Fruit fly (Drosophila melanogaster): Measurements from ENCODE around the gene Larp4B.

The Larp4B gene

dm6 chr3L:3198447-3199402, 25.9 kb upstream of the Larp4B start, which contains the start of the genes CG32276 and gry:
Gene CG32276 (minus strand): TSS chr3L:3199047.
Gene gry (plus strand): TSS chr3L:3199090.
- TF ChIP-seq CrebA (GFP tag; optimal IDR thresholded peaks at IDR 0.05; ENCODE audit: borderline replicate concordance): peak; percentile 97
- peak; percentile 88 for TF ChIP-seq woc (GFP tag; optimal IDR thresholded peaks at IDR 0.05)
- TF ChIP-seq Myc (optimal IDR thresholded peaks at IDR 0.05): peak; percentile 83
- peak; percentile 63 for TF ChIP-seq CG9705 (GFP tag; optimal IDR thresholded peaks at IDR 0.05)
- peak; percentile 57 for TF ChIP-seq Hr83 (GFP tag; optimal IDR thresholded peaks at IDR 0.05; ENCODE audit: poor library complexity, severe bottlenecking)
- peak; percentile 75 for TF ChIP-seq OdsH (GFP tag; optimal IDR thresholded peaks at IDR 0.05)
- TF ChIP-seq h (GFP tag; optimal IDR thresholded peaks at IDR 0.05): peak; percentile 90
- peak; percentile 69 for TF ChIP-seq sv (GFP tag; optimal IDR thresholded peaks at IDR 0.05)
- no peak for TF ChIP-seq Dif (GFP tag; optimal IDR thresholded peaks at IDR 0.05; ENCODE audit: partially characterized antibody)
- peak; percentile 90 for TF ChIP-seq jim (GFP tag; optimal IDR thresholded peaks at IDR 0.05)
- TF ChIP-seq fru (GFP tag; optimal IDR thresholded peaks at IDR 0.05): peak; percentile 89
- peak; percentile 18 for TF ChIP-seq CG32264 (GFP tag; optimal IDR thresholded peaks at IDR 0.05)
- no peak for TF ChIP-seq Vsx2 (GFP tag; optimal IDR thresholded peaks at IDR 0.05; ENCODE audit: partially characterized antibody)
- no peak for TF ChIP-seq dmrt93B (GFP tag; optimal IDR thresholded peaks at IDR 0.05)
- no peak for TF ChIP-seq pan (optimal IDR thresholded peaks at IDR 0.05)
- TF ChIP-seq psq (GFP tag; optimal IDR thresholded peaks at IDR 0.05): peak; percentile 62
- peak; percentile 79 for TF ChIP-seq HLH106 (tag; optimal IDR thresholded peaks at IDR 0.05)
- TF ChIP-seq Sp1 (GFP tag; optimal IDR thresholded peaks at IDR 0.05): peak; percentile 80
- TF ChIP-seq foxo (GFP tag; optimal IDR thresholded peaks at IDR 0.05): peak in 1 of 2 experiments; percentile 90
- TF ChIP-seq Rel (GFP tag; optimal IDR thresholded peaks at IDR 0.05): no peak
- peak; percentile 73 for TF ChIP-seq Rel (tag; optimal IDR thresholded peaks at IDR 0.05)
- no peak for TF ChIP-seq dl (GFP tag; optimal IDR thresholded peaks at IDR 0.05; ENCODE audit: insufficient read depth in 1 of 2, partially characterized antibody in 2 of 2)
- peak; percentile 81 for TF ChIP-seq br (GFP tag; optimal IDR thresholded peaks at IDR 0.05)
- peak; percentile 76 for TF ChIP-seq ey (GFP tag; optimal IDR thresholded peaks at IDR 0.05)
- peak; percentile 87 for TF ChIP-seq rgr (GFP tag; optimal IDR thresholded peaks at IDR 0.05)

- TF ChIP-seq CG9705 (GFP tag; optimal IDR thresholded peaks at IDR 0.05) (no peak), N (GFP tag; optimal IDR thresholded peaks at IDR 0.05) (no peak), HLH106 (tag; optimal IDR thresholded peaks at IDR 0.05) (no peak), woc (GFP tag; optimal IDR thresholded peaks at IDR 0.05) (no peak), Dfd (GFP tag; optimal IDR thresholded peaks at IDR 0.05) (no peak), h (GFP tag; optimal IDR thresholded peaks at IDR 0.05) (no peak), usp (GFP tag; optimal IDR thresholded peaks at IDR 0.05) (no peak), dl (GFP tag; optimal IDR thresholded peaks at IDR 0.05; ENCODE audit: insufficient read depth in 1 of 2, partially characterized antibody in 2 of 2) (no peak), br (GFP tag; optimal IDR thresholded peaks at IDR 0.05) (no peak), Myc (optimal IDR thresholded peaks at IDR 0.05) (no peak), dmrt93B (GFP tag; optimal IDR thresholded peaks at IDR 0.05) (no peak), sv (GFP tag; optimal IDR thresholded peaks at IDR 0.05) (no peak), foxo (GFP tag; optimal IDR thresholded peaks at IDR 0.05) (no peak)
These were observed 21.6 kb upstream of the Larp4B start, which contains the start of gene CG32271 for dm6 chr3L:3203062-3203461. Gene CG32271 (minus strand): TSS chr3L:3203162.

dm6 chr3L:3204348-3204747, 20.3 kb upstream of the Larp4B start, which contains the start of gene CG33159:
Gene CG33159 (minus strand): TSS chr3L:3204448.
- TF ChIP-seq CG32264 (GFP tag; optimal IDR thresholded peaks at IDR 0.05) (no peak), br (GFP tag; optimal IDR thresholded peaks at IDR 0.05) (no peak), N (GFP tag; optimal IDR thresholded peaks at IDR 0.05) (no peak), Hnf4 (GFP tag; optimal IDR thresholded peaks at IDR 0.05) (no peak), Mio (GFP tag; optimal IDR thresholded peaks at IDR 0.05) (no peak), Hr78 (GFP tag; optimal IDR thresholded peaks at IDR 0.05) (no peak), Dfd (GFP tag; optimal IDR thresholded peaks at IDR 0.05) (no peak), dl (GFP tag; optimal IDR thresholded peaks at IDR 0.05; ENCODE audit: insufficient read depth in 1 of 2, partially characterized antibody in 2 of 2) (no peak), jim (GFP tag; optimal IDR thresholded peaks at IDR 0.05) (no peak), foxo (GFP tag; optimal IDR thresholded peaks at IDR 0.05) (no peak)

dm6 chr3L:3205349-3205748, 19.3 kb upstream of the Larp4B start, which contains the start of gene CG32277:
Gene CG32277 (minus strand): TSS chr3L:3205449.
- TF ChIP-seq Dfd (GFP tag; optimal IDR thresholded peaks at IDR 0.05): no peak
- TF ChIP-seq lola (GFP tag; optimal IDR thresholded peaks at IDR 0.05): no peak
- TF ChIP-seq CG32264 (GFP tag; optimal IDR thresholded peaks at IDR 0.05): no peak
- no peak for TF ChIP-seq N (GFP tag; optimal IDR thresholded peaks at IDR 0.05)
- TF ChIP-seq Vsx2 (GFP tag; optimal IDR thresholded peaks at IDR 0.05; ENCODE audit: partially characterized antibody): no peak
- no peak for TF ChIP-seq foxo (GFP tag; optimal IDR thresholded peaks at IDR 0.05)
- TF ChIP-seq sv (GFP tag; optimal IDR thresholded peaks at IDR 0.05): no peak
- no peak for TF ChIP-seq Hnf4 (GFP tag; optimal IDR thresholded peaks at IDR 0.05)
- no peak for TF ChIP-seq Abd-B (GFP tag; optimal IDR thresholded peaks at IDR 0.05)
- TF ChIP-seq rgr (GFP tag; optimal IDR thresholded peaks at IDR 0.05): no peak
- no peak for TF ChIP-seq pan (optimal IDR thresholded peaks at IDR 0.05)
- no peak for TF ChIP-seq sage (GFP tag; optimal IDR thresholded peaks at IDR 0.05)
- no peak for TF ChIP-seq tai (GFP tag; optimal IDR thresholded peaks at IDR 0.05)
- no peak for TF ChIP-seq dsf (GFP tag; optimal IDR thresholded peaks at IDR 0.05; ENCODE audit: borderline replicate concordance)
- no peak for TF ChIP-seq Dif (GFP tag; optimal IDR thresholded peaks at IDR 0.05; ENCODE audit: partially characterized antibody)
